Worm (Caenorhabditis elegans) whole organism, late embryonic: ENCODE data around the gene F35G2.5.

Source experiments
- C38D4.7 ChIP-seq: fragments of 200-800 bp; sonication (Bioruptor generic); optimal IDR thresholded peaks from 2 replicates; lab custom pipeline; 2018; ENCODE audit warnings: mild to moderate bottlenecking, missing genetic modification characterization, moderate library complexity, missing compliant biosample characterization
- F13H6.1 ChIP-seq: sonication (generic microtip); optimal IDR thresholded peaks from 2 replicates; lab custom pipeline; 2016; ENCODE audit warnings: missing genetic modification characterization, missing compliant biosample characterization
- T23F11.4 ChIP-seq: fragments of 200-800 bp; sonication (Bioruptor generic); optimal IDR thresholded peaks from 2 replicates; lab custom pipeline; 2018; ENCODE audit warnings: mild to moderate bottlenecking, missing genetic modification characterization, missing compliant biosample characterization
- Y22D7AL.16 ChIP-seq: sonication (generic microtip); optimal IDR thresholded peaks from 2 replicates; lab custom pipeline; 2016; ENCODE audit warnings: missing genetic modification characterization, missing compliant biosample characterization
- ahr-1 ChIP-seq: sonication (generic microtip); optimal IDR thresholded peaks from 2 replicates; lab custom pipeline; 2016; ENCODE audit warnings: missing genetic modification characterization, missing compliant biosample characterization
- ceh-14 ChIP-seq: sonication (generic microtip); optimal IDR thresholded peaks from 2 replicates; lab custom pipeline; 2016; ENCODE audit warnings: missing genotype, missing genetic modification characterization, missing compliant biosample characterization
- ceh-2 ChIP-seq: sonication (generic microtip); optimal IDR thresholded peaks from 2 replicates; lab custom pipeline; 2016; ENCODE audit warnings: missing genotype, missing genetic modification characterization, missing compliant biosample characterization
- ceh-24 ChIP-seq: sonication (generic microtip); optimal IDR thresholded peaks from 2 replicates; lab custom pipeline; 2016; ENCODE audit warnings: mild to moderate bottlenecking, missing genetic modification characterization, missing compliant biosample characterization
- ceh-34 ChIP-seq: sonication (generic microtip); optimal IDR thresholded peaks from 2 replicates; lab custom pipeline; 2016; ENCODE audit warnings: mild to moderate bottlenecking, missing genetic modification characterization, missing compliant biosample characterization
- ceh-9 ChIP-seq: sonication (generic microtip); optimal IDR thresholded peaks from 2 replicates; lab custom pipeline; 2016; ENCODE audit warnings: mild to moderate bottlenecking, missing genetic modification characterization, inconsistent platforms, missing compliant biosample characterization
- dmd-4 ChIP-seq: sonication (generic microtip); optimal IDR thresholded peaks from 2 replicates; lab custom pipeline; 2016; ENCODE audit warnings: borderline replicate concordance, missing genetic modification characterization, missing compliant biosample characterization
- elt-2 ChIP-seq: sonication (generic microtip); optimal IDR thresholded peaks from 2 replicates; lab custom pipeline; 2016; ENCODE audit warnings: missing genetic modification reagents, missing genetic modification characterization, missing compliant biosample characterization
- elt-4 ChIP-seq: sonication (generic microtip); optimal IDR thresholded peaks from 2 replicates; lab custom pipeline; 2016; ENCODE audit warnings: missing genetic modification characterization, missing compliant biosample characterization
- fax-1 ChIP-seq: sonication (generic microtip); optimal IDR thresholded peaks from 2 replicates; lab custom pipeline; 2016; ENCODE audit warnings: missing genotype, missing genetic modification characterization, missing compliant biosample characterization
- hlh-15 ChIP-seq: sonication (generic microtip); optimal IDR thresholded peaks from 2 replicates; lab custom pipeline; 2016; ENCODE audit warnings: missing genetic modification characterization, missing compliant biosample characterization
- hlh-6 ChIP-seq: sonication (generic microtip); optimal IDR thresholded peaks from 2 replicates; lab custom pipeline; 2016; ENCODE audit warnings: missing genotype, missing genetic modification characterization, missing compliant biosample characterization
- lim-6 ChIP-seq: sonication (generic microtip); optimal IDR thresholded peaks from 2 replicates; lab custom pipeline; 2016; ENCODE audit warnings: missing genetic modification characterization, missing compliant biosample characterization
- madf-2 ChIP-seq: sonication (generic microtip); optimal IDR thresholded peaks from 2 replicates; lab custom pipeline; 2017; ENCODE audit warnings: missing genetic modification characterization, missing compliant biosample characterization
- mec-3 ChIP-seq: sonication (generic microtip); optimal IDR thresholded peaks from 2 replicates; lab custom pipeline; 2016; ENCODE audit warnings: borderline replicate concordance, missing genetic modification characterization, missing compliant biosample characterization
- nfya-1 ChIP-seq: sonication (generic microtip); optimal IDR thresholded peaks from 2 replicates; lab custom pipeline; 2017; ENCODE audit warnings: missing genetic modification characterization, mild to moderate bottlenecking, missing compliant biosample characterization, antibody characterized with exemption, moderate library complexity
- nhr-232 ChIP-seq: sonication (generic microtip); optimal IDR thresholded peaks from 2 replicates; lab custom pipeline; 2016; ENCODE audit warnings: missing genetic modification characterization, missing compliant biosample characterization
- npax-4 ChIP-seq: sonication (generic microtip); optimal IDR thresholded peaks from 2 replicates; lab custom pipeline; 2016; ENCODE audit warnings: missing genetic modification characterization, missing compliant biosample characterization
- pag-3 ChIP-seq: sonication (generic microtip); optimal IDR thresholded peaks from 2 replicates; lab custom pipeline; 2016; ENCODE audit warnings: missing compliant biosample characterization, missing genetic modification characterization, borderline replicate concordance
- pax-1 ChIP-seq: fragments of 150-350 bp; optimal IDR thresholded peaks from 2 replicates; lab custom pipeline; 2014; ENCODE audit warnings: missing biosample characterization, missing genetic modification characterization
- pha-4 ChIP-seq: fragments of 150-350 bp; optimal IDR thresholded peaks from 2 replicates; lab custom pipeline; 2018; ENCODE audit warnings: missing biosample characterization, missing genetic modification reagents, missing genetic modification characterization
- ref-2 ChIP-seq: sonication (generic microtip); optimal IDR thresholded peaks from 2 replicates; lab custom pipeline; 2016; ENCODE audit warnings: missing genetic modification characterization, missing compliant biosample characterization
- rnt-1 ChIP-seq: sonication (generic microtip); optimal IDR thresholded peaks from 2 replicates; lab custom pipeline; 2016; ENCODE audit warnings: missing genetic modification characterization, missing compliant biosample characterization
- sox-2 ChIP-seq: fragments of 200-800 bp; sonication (Bioruptor generic); IDR thresholded peaks from 2 replicates; pipeline ENCODE4 v1.3.6; 2022; ENCODE audit warnings: missing genetic modification reagents, missing genetic modification characterization, missing compliant biosample characterization
- syd-9 ChIP-seq: sonication (generic microtip); optimal IDR thresholded peaks from 2 replicates; lab custom pipeline; 2016; ENCODE audit warnings: mild to moderate bottlenecking, missing genetic modification characterization, moderate library complexity, missing compliant biosample characterization
- tbx-2 ChIP-seq: sonication (generic microtip); optimal IDR thresholded peaks from 2 replicates; lab custom pipeline; 2016; ENCODE audit warnings: missing genetic modification characterization, missing compliant biosample characterization
- ttx-3 ChIP-seq: sonication (generic microtip); optimal IDR thresholded peaks from 2 replicates; lab custom pipeline; 2016; ENCODE audit warnings: missing genetic modification reagents, missing genetic modification characterization, missing compliant biosample characterization
- unc-3 ChIP-seq, 2 experiments: fragments of 200-800 bp in 1 of 2; sonication (Bioruptor generic) in 1 of 2; sonication (generic microtip) in 1 of 2; conservative IDR thresholded peaks in 1 of 2; optimal IDR thresholded peaks in 1 of 2; 2 replicates each; pipeline versions ENCODE4 v1.3.6 to Lab custom; 2016 to 2022; ENCODE audit warnings: missing compliant biosample characterization in 2 of 2, missing genetic modification characterization in 2 of 2, missing genetic modification reagents in 1 of 2
- unc-42 ChIP-seq: sonication (generic microtip); optimal IDR thresholded peaks from 2 replicates; lab custom pipeline; 2016; ENCODE audit warnings: missing genotype, missing genetic modification characterization, missing compliant biosample characterization
- zip-5 ChIP-seq: sonication (generic microtip); optimal IDR thresholded peaks from 2 replicates; lab custom pipeline; 2016; ENCODE audit warnings: missing genetic modification characterization, missing compliant biosample characterization

F35G2.5 gene

ce11 chrIV:12203968-12204367, 15.4 kb upstream of the F35G2.5 start:
- TF ChIP-seq T23F11.4 (GFP tag; lab: Kevin White, UChicago), result no peak

DNA sequence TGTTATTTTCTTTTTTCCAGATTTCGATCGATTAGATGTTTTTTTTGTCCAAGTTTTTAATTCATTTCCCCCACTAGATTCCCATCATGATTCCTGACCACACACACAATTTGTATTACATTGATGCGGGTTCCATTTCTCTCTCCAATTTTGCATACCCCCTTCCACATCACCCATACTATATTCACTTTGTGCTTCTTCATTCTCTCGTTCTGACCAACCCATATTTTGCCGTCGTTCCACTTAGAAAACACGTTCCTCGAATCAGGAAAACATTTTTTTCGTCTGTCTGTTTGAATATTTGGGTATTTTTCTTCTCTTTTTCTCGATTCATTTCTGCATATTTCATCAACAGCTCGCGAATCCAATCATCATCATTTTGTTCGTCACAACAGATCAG, 12.0 kb upstream of the F35G2.5 start:
- TF ChIP-seq zip-5 (tag; lab: Kevin White, UChicago) (no peak), ahr-1 (no peak), unc-3 (GFP tag; conservative IDR thresholded peaks at IDR 0.05; lab: Robert Waterston, UW) (no peak), unc-3 (tag; optimal IDR thresholded peaks at IDR 0.05; lab: Kevin White, UChicago) (no peak), lim-6 (tag; lab: Kevin White, UChicago) (no peak), pha-4 (tag; lab: Kevin White, UChicago) (no peak), ref-2 (tag; lab: Kevin White, UChicago) (no peak), ceh-2 (tag; lab: Kevin White, UChicago) (no peak), ceh-9 (no peak), madf-2 (tag; lab: Kevin White, UChicago) (no peak), elt-2 (tag; lab: Kevin White, UChicago) (no peak), rnt-1 (tag; lab: Kevin White, UChicago) (no peak)
- TF ChIP-seq, all 69 proteins: peak for 0

- TF ChIP-seq ceh-9 (no peak), pag-3 (tag; lab: Kevin White, UChicago) (no peak)
These were observed 11.5 kb upstream of the F35G2.5 start for ce11 chrIV:12207873-12208272.

ce11 chrIV:12208984-12209676, 10.3 kb upstream of the F35G2.5 start, which contains the start of the genes marb-1 and F35G2.3:
Gene marb-1, minus strand, starts transcription at chrIV:12209010.
Gene F35G2.3, plus strand, starts transcription at chrIV:12209626.
- TF ChIP-seq hlh-15 (no peak), ahr-1 (no peak), dmd-4 (tag; lab: Kevin White, UChicago) (no peak), madf-2 (tag; lab: Kevin White, UChicago) (no peak), pax-1 (tag; lab: Kevin White, UChicago) (no peak), Y22D7AL.16 (no peak), sox-2 (GFP tag; lab: Robert Waterston, UW) (no peak), zip-5 (tag; lab: Kevin White, UChicago) (no peak), F13H6.1 (tag; lab: Kevin White, UChicago) (no peak)

DNA sequence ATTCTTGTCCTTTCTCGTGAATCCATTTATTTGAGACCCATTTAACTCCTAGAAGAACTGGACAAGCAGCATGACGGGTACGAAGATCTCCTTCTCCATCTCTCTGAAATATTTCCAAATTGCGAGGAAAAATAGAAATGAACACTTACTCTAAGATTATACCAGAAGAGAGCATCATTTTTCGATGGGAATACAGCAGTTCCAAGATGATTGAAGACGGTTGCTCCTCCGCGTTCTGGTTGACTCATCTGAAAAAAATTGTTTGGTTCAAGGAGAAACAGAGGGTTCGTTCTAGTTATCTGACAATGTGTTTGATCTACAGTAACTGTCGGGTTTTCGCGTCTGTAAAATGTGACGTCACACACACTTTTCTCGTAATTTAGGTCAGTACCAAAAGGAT, 8.1 kb upstream of the F35G2.5 start:
- TF ChIP-seq ceh-34 (tag; lab: Kevin White, UChicago) (no peak), ceh-24 (tag; lab: Kevin White, UChicago) (no peak), ceh-2 (tag; lab: Kevin White, UChicago) (no peak), hlh-6 (tag; lab: Kevin White, UChicago) (no peak), elt-2 (tag; lab: Kevin White, UChicago) (no peak), lim-6 (tag; lab: Kevin White, UChicago) (no peak), syd-9 (no peak)

DNA sequence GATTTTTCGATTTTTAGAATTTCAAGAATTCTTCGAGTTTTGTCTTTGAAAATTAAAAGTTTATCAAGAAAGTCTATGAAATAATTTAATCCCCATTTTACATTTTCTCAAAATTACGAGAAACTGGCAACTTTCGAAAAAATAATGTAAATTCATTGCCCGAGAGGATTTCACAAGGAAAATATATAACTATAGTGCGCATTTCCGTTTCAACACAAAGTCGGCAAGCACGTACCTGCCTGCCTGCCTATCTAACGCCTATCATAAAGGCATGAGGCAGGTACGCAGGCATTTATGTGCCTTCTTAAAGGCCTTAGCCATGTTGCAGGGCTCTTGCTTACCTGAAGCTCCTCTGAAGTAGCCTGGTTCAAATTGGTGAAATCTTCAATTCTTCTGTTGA, 6.6 kb upstream of the F35G2.5 start:
- no peak for TF ChIP-seq elt-4 (tag; lab: Kevin White, UChicago)
- TF ChIP-seq Y22D7AL.16, result no peak
- no peak for TF ChIP-seq nfya-1 (tag; lab: Kevin White, UChicago)
- no peak for TF ChIP-seq ceh-14 (tag; lab: Kevin White, UChicago)
- no peak for TF ChIP-seq mec-3 (tag; lab: Kevin White, UChicago)
- TF ChIP-seq C38D4.7 (GFP tag; lab: Kevin White, UChicago), result no peak
- TF ChIP-seq unc-42 (tag; lab: Kevin White, UChicago), result no peak
- TF ChIP-seq ceh-2 (tag; lab: Kevin White, UChicago), result no peak
- TF ChIP-seq pag-3 (tag; lab: Kevin White, UChicago), result no peak
- TF ChIP-seq pha-4 (tag; lab: Kevin White, UChicago), result no peak
- TF ChIP-seq hlh-6 (tag; lab: Kevin White, UChicago), result no peak
- no peak for TF ChIP-seq fax-1 (tag; lab: Kevin White, UChicago)
- no peak for TF ChIP-seq ttx-3 (tag; lab: Kevin White, UChicago)
- no peak for TF ChIP-seq tbx-2 (tag; lab: Kevin White, UChicago)
- no peak for TF ChIP-seq unc-3 (GFP tag; conservative IDR thresholded peaks at IDR 0.05; lab: Robert Waterston, UW)
- TF ChIP-seq unc-3 (tag; optimal IDR thresholded peaks at IDR 0.05; lab: Kevin White, UChicago), result no peak
- TF ChIP-seq npax-4 (tag; lab: Kevin White, UChicago), result no peak
- no peak for TF ChIP-seq madf-2 (tag; lab: Kevin White, UChicago)
- no peak for TF ChIP-seq ahr-1
- TF ChIP-seq nhr-232, result no peak
